Worm (Caenorhabditis elegans): ENCODE data around the gene C09E7.7.

The C09E7.7 gene

ce11 chrIII:6592075-6592474 lies 41.0 kb upstream of the C09E7.7 start, which contains the start of gene F20H11.1:
TSS of gene F20H11.1 (minus strand) at chrIII:6592175.
- no peak for TF ChIP-seq K09A11.1 (tag; optimal IDR thresholded peaks at IDR 0.05; ENCODE audit: insufficient read depth)
- no peak for TF ChIP-seq F13H6.1 (tag; optimal IDR thresholded peaks at IDR 0.05)
- no peak for TF ChIP-seq ceh-30 (tag; optimal IDR thresholded peaks at IDR 0.05)
- TF ChIP-seq sox-4 (tag; optimal IDR thresholded peaks at IDR 0.05): no peak
- no peak for TF ChIP-seq tbx-7 (tag; optimal IDR thresholded peaks at IDR 0.05)
- no peak for TF ChIP-seq unc-3 (GFP tag; conservative IDR thresholded peaks at IDR 0.05)
- no peak for TF ChIP-seq unc-3 (tag; optimal IDR thresholded peaks at IDR 0.05)
- TF ChIP-seq ceh-6 (GFP tag; optimal IDR thresholded peaks at IDR 0.05): no peak
- no peak for TF ChIP-seq C08G9.2 (tag; optimal IDR thresholded peaks at IDR 0.05)
- TF ChIP-seq hlh-15 (tag; optimal IDR thresholded peaks at IDR 0.05): no peak
- no peak for TF ChIP-seq pros-1 (tag; optimal IDR thresholded peaks at IDR 0.05)
- TF ChIP-seq pqm-1 (tag; optimal IDR thresholded peaks at IDR 0.05): no peak
- no peak for TF ChIP-seq sox-2 (GFP tag; IDR thresholded peaks at IDR 0.05)

DNA sequence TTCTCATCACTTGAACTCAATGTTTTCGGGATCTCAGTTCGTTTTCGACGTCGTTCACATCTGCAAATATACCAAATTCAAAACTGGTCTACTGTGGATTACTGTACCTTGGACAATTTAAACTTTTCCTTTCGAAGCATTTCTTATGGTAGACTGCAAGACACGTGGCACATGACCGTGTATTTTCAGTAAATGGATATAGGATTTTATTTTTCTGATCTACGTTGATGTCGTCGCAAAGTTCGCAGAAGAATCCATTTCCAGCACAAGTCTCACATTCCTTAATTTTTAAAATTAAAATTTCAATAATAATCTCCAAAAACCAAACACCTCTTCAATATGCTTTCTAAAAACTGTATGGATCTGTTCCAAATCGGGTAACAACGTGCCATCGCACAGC lies 38.5 kb upstream of the C09E7.7 start:
- no peak for TF ChIP-seq fkh-10 (GFP tag; optimal IDR thresholded peaks at IDR 0.05)
- no peak for TF ChIP-seq lin-11 (tag; optimal IDR thresholded peaks at IDR 0.05)
- no peak for TF ChIP-seq fkh-6 (tag; optimal IDR thresholded peaks at IDR 0.05)
- no peak for TF ChIP-seq nhr-11 (tag; optimal IDR thresholded peaks at IDR 0.05)
- no peak for TF ChIP-seq nfya-1 (tag; optimal IDR thresholded peaks at IDR 0.05)
- TF ChIP-seq pqm-1 (tag; optimal IDR thresholded peaks at IDR 0.05): no peak
- TF ChIP-seq ceh-22 (tag; optimal IDR thresholded peaks at IDR 0.05): no peak
- TF ChIP-seq odd-2 (tag; optimal IDR thresholded peaks at IDR 0.05): no peak
- no peak for TF ChIP-seq ceh-34 (tag; optimal IDR thresholded peaks at IDR 0.05)
- TF ChIP-seq eyg-1 (tag; optimal IDR thresholded peaks at IDR 0.05): no peak
- TF ChIP-seq sox-4 (tag; optimal IDR thresholded peaks at IDR 0.05): no peak

ce11 chrIII:6587564-6587963 lies 36.5 kb upstream of the C09E7.7 start, which contains the start of gene ddo-3:
TSS of gene ddo-3 (plus strand) at chrIII:6587864.
- no peak for TF ChIP-seq ama-1 (optimal IDR thresholded peaks at IDR 0.05)

DNA sequence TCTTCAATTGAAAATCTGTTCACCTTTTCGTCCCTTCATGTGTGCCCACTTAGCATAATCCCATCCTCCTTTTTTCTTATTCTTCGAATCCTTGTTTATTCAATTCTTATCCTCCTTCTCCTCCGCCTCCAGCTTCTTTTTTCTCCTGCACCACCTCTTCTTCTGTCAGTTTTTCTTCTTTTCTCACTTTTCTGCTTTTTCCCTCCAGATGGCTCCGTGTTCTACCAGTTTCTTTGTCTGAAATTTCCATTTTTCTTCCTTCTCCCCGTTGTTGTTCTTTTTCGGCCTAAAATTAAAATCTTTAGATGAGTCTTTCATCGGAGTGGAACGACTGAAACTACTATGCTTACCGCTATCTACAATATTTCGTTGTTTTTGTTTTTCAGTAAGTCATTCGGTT lies 30.5 kb upstream of the C09E7.7 start, which contains the start of gene acr-21:
acr-21 (plus strand) TSS at position 301 of the 400 bp plus-strand sequence.
- TF ChIP-seq hlh-8 (tag; optimal IDR thresholded peaks at IDR 0.05): no peak
- no peak for TF ChIP-seq unc-55 (GFP tag; optimal IDR thresholded peaks at IDR 0.05)
- no peak for TF ChIP-seq unc-3 (GFP tag; conservative IDR thresholded peaks at IDR 0.05)
- no peak for TF ChIP-seq unc-3 (tag; optimal IDR thresholded peaks at IDR 0.05)
- no peak for TF ChIP-seq ceh-14 (tag; optimal IDR thresholded peaks at IDR 0.05)
- no peak for TF ChIP-seq K09A11.1 (tag; optimal IDR thresholded peaks at IDR 0.05; ENCODE audit: insufficient read depth)
- TF ChIP-seq hlh-15 (tag; optimal IDR thresholded peaks at IDR 0.05): no peak
- no peak for TF ChIP-seq K02D7.2 (tag; optimal IDR thresholded peaks at IDR 0.05)
- TF ChIP-seq C08G9.2 (tag; optimal IDR thresholded peaks at IDR 0.05): no peak
- no peak for TF ChIP-seq ceh-31 (tag; optimal IDR thresholded peaks at IDR 0.05)
- no peak for TF ChIP-seq ets-4 (tag; optimal IDR thresholded peaks at IDR 0.05)
- TF ChIP-seq Y22D7AL.16 (tag; optimal IDR thresholded peaks at IDR 0.05): no peak
- TF ChIP-seq nfya-1 (tag; optimal IDR thresholded peaks at IDR 0.05): no peak
- no peak for TF ChIP-seq pros-1 (tag; optimal IDR thresholded peaks at IDR 0.05)
- no peak for TF ChIP-seq sox-4 (tag; optimal IDR thresholded peaks at IDR 0.05)
- no peak for TF ChIP-seq che-1 (tag; optimal IDR thresholded peaks at IDR 0.05)
- TF ChIP-seq sox-2 (GFP tag; IDR thresholded peaks at IDR 0.05): no peak
- no peak for TF ChIP-seq nhr-11 (tag; optimal IDR thresholded peaks at IDR 0.05)
- TF ChIP-seq gmeb-2 (tag; optimal IDR thresholded peaks at IDR 0.05): no peak

DNA sequence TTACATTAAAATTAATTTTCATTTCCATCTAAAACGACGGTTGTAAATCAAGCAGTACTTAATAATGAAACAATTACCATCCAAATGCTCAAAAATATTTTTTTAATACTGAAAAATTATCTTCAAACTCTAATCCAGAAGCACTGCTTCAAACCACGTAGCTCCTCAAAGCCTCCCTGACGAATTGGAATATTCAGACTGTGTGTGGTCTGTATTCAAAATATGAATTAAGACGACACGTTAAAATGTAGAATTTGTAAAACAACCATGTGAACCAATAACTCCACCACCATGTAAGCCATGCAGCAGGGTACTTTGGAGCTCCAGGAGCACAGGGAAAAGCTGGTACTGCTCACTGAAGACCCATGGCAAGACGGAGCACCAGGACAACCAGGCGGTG lies 28.4 kb upstream of the C09E7.7 start, which contains the start of gene F27B3.8:
F27B3.8 (plus strand) TSS at position 301 of the 400 bp plus-strand sequence.
- TF ChIP-seq unc-86 (tag; optimal IDR thresholded peaks at IDR 0.05) (no peak), ama-1 (optimal IDR thresholded peaks at IDR 0.05) (no peak), nfya-1 (tag; optimal IDR thresholded peaks at IDR 0.05) (no peak)
